Worm (Caenorhabditis elegans) whole organism, L2 larva: ENCODE data around the gene rab-39.

ENCODE experiments used
- C34F6.9 ChIP-seq: fragments of 150-350 bp; optimal IDR thresholded peaks from 2 replicates; lab custom pipeline; 2014; ENCODE audit warnings: missing biosample characterization, missing genetic modification characterization
- F13H6.1 ChIP-seq: sonication (generic microtip); optimal IDR thresholded peaks from 2 replicates; lab custom pipeline; 2016; ENCODE audit warnings: missing genetic modification characterization, missing compliant biosample characterization
- R02D3.7 ChIP-seq: fragments of 150-350 bp; optimal IDR thresholded peaks from 2 replicates; lab custom pipeline; 2014; ENCODE audit warnings: missing biosample characterization, missing genetic modification characterization
- Y55F3AM.14 ChIP-seq: fragments of 200-800 bp; sonication (Bioruptor generic); optimal IDR thresholded peaks from 2 replicates; lab custom pipeline; 2018; ENCODE audit warnings: mild to moderate bottlenecking, missing genetic modification characterization, missing compliant biosample characterization
- ZK546.5 ChIP-seq: sonication (generic microtip); optimal IDR thresholded peaks from 2 replicates; lab custom pipeline; 2017; ENCODE audit warnings: missing biosample characterization, missing genetic modification characterization
- aly-2 ChIP-seq: fragments of 150-350 bp; optimal IDR thresholded peaks from 2 replicates; lab custom pipeline; 2014; ENCODE audit warnings: missing biosample characterization, missing genetic modification characterization
- ama-1 ChIP-seq: fragments of 150-350 bp; optimal IDR thresholded peaks from 2 replicates; lab custom pipeline; 2018; ENCODE audit warnings: inconsistent platforms
- blmp-1 ChIP-seq: sonication (generic microtip); optimal IDR thresholded peaks from 2 replicates; lab custom pipeline; 2017; ENCODE audit warnings: missing genetic modification characterization, mild to moderate bottlenecking, missing compliant biosample characterization, antibody characterized with exemption, moderate library complexity; ENCODE audit not compliant: insufficient read depth
- ceh-16 ChIP-seq: fragments of 150-350 bp; optimal IDR thresholded peaks from 2 replicates; lab custom pipeline; 2014; ENCODE audit warnings: missing biosample characterization, missing genetic modification characterization
- ceh-82 ChIP-seq: fragments of 150-350 bp; optimal IDR thresholded peaks from 2 replicates; lab custom pipeline; 2014; ENCODE audit warnings: missing biosample characterization, missing genetic modification characterization
- crh-2 ChIP-seq: sonication (generic microtip); optimal IDR thresholded peaks from 2 replicates; lab custom pipeline; 2017; ENCODE audit warnings: missing biosample characterization, missing genetic modification characterization
- dmd-4 ChIP-seq: sonication (generic microtip); optimal IDR thresholded peaks from 2 replicates; lab custom pipeline; 2017; ENCODE audit warnings: missing biosample characterization, missing genetic modification characterization
- elt-1 ChIP-seq: fragments of 150-350 bp; optimal IDR thresholded peaks from 2 replicates; lab custom pipeline; 2014; ENCODE audit warnings: missing biosample characterization, missing genetic modification characterization
- elt-3 ChIP-seq: sonication (generic microtip); optimal IDR thresholded peaks from 2 replicates; lab custom pipeline; 2017; ENCODE audit warnings: missing biosample characterization, missing genetic modification characterization
- fos-1 ChIP-seq: fragments of 150-350 bp; optimal IDR thresholded peaks from 2 replicates; lab custom pipeline; 2014; ENCODE audit warnings: missing biosample characterization, missing genetic modification characterization
- gmeb-1 ChIP-seq: fragments of 150-350 bp; optimal IDR thresholded peaks from 2 replicates; lab custom pipeline; 2014; ENCODE audit warnings: missing biosample characterization, missing genetic modification characterization
- lin-13 ChIP-seq: fragments of 150-350 bp; optimal IDR thresholded peaks from 2 replicates; lab custom pipeline; 2014; ENCODE audit warnings: missing biosample characterization, missing genetic modification reagents, missing genetic modification characterization
- lin-39 ChIP-seq: fragments of 150-350 bp; optimal IDR thresholded peaks from 2 replicates; lab custom pipeline; 2014; ENCODE audit warnings: missing biosample characterization, missing genetic modification reagents, missing genetic modification characterization
- lsy-2 ChIP-seq, 2 experiments: fragments of 150-350 bp in 1 of 2; sonication (generic microtip) in 1 of 2; optimal IDR thresholded peaks; 2 replicates each; lab custom pipeline; 2014 to 2017; ENCODE audit warnings: missing biosample characterization in 2 of 2, missing genetic modification characterization in 2 of 2
- mab-5 ChIP-seq: fragments of 150-350 bp; optimal IDR thresholded peaks from 2 replicates; lab custom pipeline; 2014; ENCODE audit warnings: missing biosample characterization, missing genetic modification characterization
- mbf-1 ChIP-seq: sonication (generic microtip); optimal IDR thresholded peaks from 2 replicates; lab custom pipeline; 2017; ENCODE audit warnings: missing biosample characterization, missing genetic modification characterization
- mdl-1 ChIP-seq, 2 experiments: fragments of 150-350 bp in 1 of 2; sonication (generic microtip) in 1 of 2; optimal IDR thresholded peaks; 2 replicates each; lab custom pipeline; 2017; ENCODE audit warnings: missing biosample characterization in 2 of 2, missing genetic modification characterization in 2 of 2
- nhr-10 ChIP-seq: sonication (generic microtip); optimal IDR thresholded peaks from 2 replicates; lab custom pipeline; 2017; ENCODE audit warnings: missing biosample characterization, missing genetic modification characterization
- nhr-11 ChIP-seq: fragments of 150-350 bp; optimal IDR thresholded peaks from 2 replicates; lab custom pipeline; 2014; ENCODE audit warnings: missing biosample characterization, missing genetic modification characterization
- nhr-12 ChIP-seq: fragments of 150-350 bp; optimal IDR thresholded peaks from 2 replicates; lab custom pipeline; 2014; ENCODE audit warnings: missing biosample characterization, missing genetic modification characterization
- nhr-129 ChIP-seq: fragments of 150-350 bp; optimal IDR thresholded peaks from 2 replicates; lab custom pipeline; 2014; ENCODE audit warnings: missing biosample characterization, missing genetic modification characterization
- nhr-21 ChIP-seq: fragments of 150-350 bp; optimal IDR thresholded peaks from 2 replicates; lab custom pipeline; 2014; ENCODE audit warnings: missing biosample characterization, missing genetic modification characterization
- nhr-23 ChIP-seq: fragments of 150-350 bp; optimal IDR thresholded peaks from 2 replicates; lab custom pipeline; 2014; ENCODE audit warnings: missing biosample characterization, missing genetic modification reagents, missing genetic modification characterization
- nhr-237 ChIP-seq: fragments of 150-350 bp; optimal IDR thresholded peaks from 2 replicates; lab custom pipeline; 2014; ENCODE audit warnings: missing biosample characterization, missing genetic modification characterization
- nhr-25 ChIP-seq: fragments of 150-350 bp; sonication (generic microtip); optimal IDR thresholded peaks from 3 replicates; lab custom pipeline; 2014; ENCODE audit warnings: missing biosample characterization, missing genetic modification characterization
- nhr-6 ChIP-seq: fragments of 150-350 bp; optimal IDR thresholded peaks from 2 replicates; lab custom pipeline; 2014; ENCODE audit warnings: missing biosample characterization, missing genetic modification characterization
- nhr-77 ChIP-seq: fragments of 150-350 bp; optimal IDR thresholded peaks from 2 replicates; lab custom pipeline; 2014; ENCODE audit warnings: missing biosample characterization, missing genetic modification characterization
- peb-1 ChIP-seq: fragments of 150-350 bp; optimal IDR thresholded peaks from 2 replicates; lab custom pipeline; 2014; ENCODE audit warnings: missing biosample characterization, missing genetic modification characterization
- sem-4 ChIP-seq: fragments of 150-350 bp; optimal IDR thresholded peaks from 2 replicates; lab custom pipeline; 2014; ENCODE audit warnings: missing biosample characterization, missing genetic modification reagents, missing genetic modification characterization
- skn-1 ChIP-seq: sonication (generic microtip); optimal IDR thresholded peaks from 2 replicates; lab custom pipeline; 2017; ENCODE audit warnings: missing biosample characterization, missing genetic modification characterization
- sma-3 ChIP-seq: sonication (generic microtip); optimal IDR thresholded peaks from 2 replicates; lab custom pipeline; 2016; ENCODE audit warnings: missing genetic modification reagents, missing genetic modification characterization, missing compliant biosample characterization
- sma-9 ChIP-seq, 2 experiments: fragments of 150-350 bp in 1 of 2; sonication (generic microtip) in 1 of 2; optimal IDR thresholded peaks; 2 replicates each; lab custom pipeline; 2014 to 2016; ENCODE audit warnings: missing genetic modification characterization in 2 of 2, mild to moderate bottlenecking in 1 of 2, missing biosample characterization in 1 of 2, missing compliant biosample characterization in 1 of 2, missing genetic modification reagents in 1 of 2, moderate library complexity in 1 of 2
- snpc-4 ChIP-seq: fragments of 150-350 bp; optimal IDR thresholded peaks from 2 replicates; lab custom pipeline; 2014; ENCODE audit warnings: missing biosample characterization, missing genetic modification characterization
- unc-39 ChIP-seq: fragments of 150-350 bp; optimal IDR thresholded peaks from 2 replicates; lab custom pipeline; 2014; ENCODE audit warnings: missing biosample characterization, missing genetic modification characterization
- unc-55 ChIP-seq: fragments of 150-350 bp; sonication (generic microtip); optimal IDR thresholded peaks from 3 replicates; lab custom pipeline; 2014; ENCODE audit warnings: missing biosample characterization, missing genetic modification reagents, missing genetic modification characterization
- unc-62 ChIP-seq: fragments of 150-350 bp; optimal IDR thresholded peaks from 2 replicates; lab custom pipeline; 2014; ENCODE audit warnings: missing biosample characterization, missing genetic modification reagents, missing genetic modification characterization
- zag-1 ChIP-seq: fragments of 150-350 bp; optimal IDR thresholded peaks from 2 replicates; lab custom pipeline; 2014; ENCODE audit warnings: missing biosample characterization, missing genetic modification characterization
- ztf-1 ChIP-seq: fragments of 200-800 bp; sonication (Bioruptor generic); conservative IDR thresholded peaks from 2 replicates; pipeline ENCODE4 v1.3.6; 2022; ENCODE audit warnings: missing genetic modification characterization, missing compliant biosample characterization
- ztf-11 ChIP-seq: sonication (generic microtip); optimal IDR thresholded peaks from 2 replicates; lab custom pipeline; 2017; ENCODE audit warnings: missing biosample characterization, missing genetic modification characterization
- ztf-4 ChIP-seq: fragments of 150-350 bp; optimal IDR thresholded peaks from 2 replicates; lab custom pipeline; 2014; ENCODE audit warnings: missing biosample characterization, missing genetic modification characterization

The rab-39 gene

DNA sequence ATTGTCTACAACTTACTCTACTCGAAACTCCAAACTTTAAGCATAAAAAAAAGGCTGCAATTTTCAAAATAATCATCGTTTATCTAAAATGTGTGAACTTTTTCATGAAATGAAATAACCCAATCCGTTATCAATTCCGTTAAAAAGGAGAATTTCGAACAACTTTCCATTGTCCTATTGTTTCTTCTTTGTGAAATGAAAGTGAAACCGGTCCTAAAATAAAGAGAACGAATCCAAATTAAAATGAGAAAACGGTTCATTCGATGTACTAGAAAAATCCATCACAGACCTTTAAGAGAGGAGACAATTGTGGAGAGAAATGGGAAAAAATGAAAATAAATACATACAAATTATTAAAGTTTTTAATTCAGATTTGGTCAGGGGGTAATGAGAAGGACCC is 27.0 kb downstream of the rab-39 start, which contains the start of gene C01G6.9:
Gene C01G6.9 (minus strand): TSS at position 141 of the 400 bp plus-strand sequence.
- TF ChIP-seq nhr-129 (tag; lab: Kevin White, UChicago) (no peak), ZK546.5 (tag; lab: Kevin White, UChicago) (no peak), ztf-11 (no peak), R02D3.7 (tag; lab: Kevin White, UChicago) (no peak), lin-13 (GFP tag; lab: Kevin White, UChicago) (no peak), mdl-1 (tag; optimal IDR thresholded peaks at IDR 0.05; lab: Kevin White, UChicago) (no peak), elt-1 (no peak), ceh-16 (tag; lab: Kevin White, UChicago) (no peak), sem-4 (tag; lab: Kevin White, UChicago) (no peak), unc-55 (GFP tag; lab: Kevin White, UChicago) (no peak), fos-1 (tag; lab: Kevin White, UChicago) (no peak), nhr-11 (tag; lab: Kevin White, UChicago) (no peak), Y55F3AM.14 (GFP tag; lab: Kevin White, UChicago) (no peak), ztf-4 (tag; lab: Kevin White, UChicago) (no peak), aly-2 (tag; lab: Kevin White, UChicago) (no peak), C34F6.9 (tag; lab: Kevin White, UChicago) (no peak), nhr-21 (tag; lab: Kevin White, UChicago) (no peak), unc-39 (tag; lab: Kevin White, UChicago) (no peak)
- TF ChIP-seq, all 48 proteins: peak for 0

DNA sequence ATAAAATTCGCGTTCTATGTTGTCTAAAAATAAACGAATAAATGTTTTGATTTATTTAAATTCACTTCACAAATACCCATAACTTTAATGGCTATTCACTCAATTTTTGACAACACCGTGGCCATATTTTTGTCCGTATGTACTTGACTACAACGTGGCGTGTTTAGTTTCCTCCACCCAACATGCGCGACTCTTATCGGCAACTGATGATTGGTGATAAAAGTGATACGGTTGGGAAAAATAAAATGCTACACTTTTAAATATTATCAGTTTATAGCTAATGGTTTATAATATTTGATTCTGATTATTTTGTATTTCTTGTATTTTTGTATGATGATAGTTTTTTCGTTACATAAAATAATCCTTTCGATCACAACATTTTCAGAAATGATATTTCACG is 31.1 kb downstream of the rab-39 start, which contains the start of gene acs-7:
Gene acs-7 (plus strand): TSS at position 386 of the 400 bp plus-strand sequence.
- TF ChIP-seq zag-1 (tag; lab: Kevin White, UChicago) (no peak), sma-3 (GFP tag; lab: Kevin White, UChicago) (no peak), nhr-237 (tag; lab: Kevin White, UChicago) (no peak), mbf-1 (no peak), crh-2 (tag; lab: Kevin White, UChicago) (peak; percentile 91), unc-62 (GFP tag; lab: Kevin White, UChicago) (no peak), sem-4 (tag; lab: Kevin White, UChicago) (no peak), ztf-1 (GFP tag; lab: Robert Waterston, UW) (no peak), skn-1 (tag; lab: Kevin White, UChicago) (peak; percentile 39), unc-39 (tag; lab: Kevin White, UChicago) (no peak), ceh-16 (tag; lab: Kevin White, UChicago) (no peak), aly-2 (tag; lab: Kevin White, UChicago) (no peak), nhr-11 (tag; lab: Kevin White, UChicago) (no peak), nhr-10 (tag; lab: Kevin White, UChicago) (no peak), elt-3 (tag; lab: Kevin White, UChicago) (no peak), nhr-21 (tag; lab: Kevin White, UChicago) (no peak), lin-13 (GFP tag; lab: Kevin White, UChicago) (no peak), peb-1 (no peak), ztf-4 (tag; lab: Kevin White, UChicago) (no peak), R02D3.7 (tag; lab: Kevin White, UChicago) (no peak), ceh-82 (tag; lab: Kevin White, UChicago) (no peak), ama-1 (lab: Kevin White, UChicago) (no peak), nhr-129 (tag; lab: Kevin White, UChicago) (no peak), nhr-12 (tag; lab: Kevin White, UChicago) (no peak), fos-1 (tag; lab: Kevin White, UChicago) (peak; percentile 97), nhr-77 (no peak), Y55F3AM.14 (GFP tag; lab: Kevin White, UChicago) (no peak), mdl-1 (tag; optimal IDR thresholded peaks at IDR 0.05; lab: Kevin White, UChicago) (no peak), nhr-6 (tag; lab: Kevin White, UChicago) (no peak), elt-1 (no peak), lsy-2 (tag; optimal IDR thresholded peaks at IDR 0.05; lab: Kevin White, UChicago) (no peak), nhr-23 (tag; lab: Kevin White, UChicago) (no peak), blmp-1 (tag; lab: Kevin White, UChicago) (no peak), unc-55 (GFP tag; lab: Kevin White, UChicago) (no peak), sma-9 (GFP tag; optimal IDR thresholded peaks at IDR 0.05; lab: Kevin White, UChicago) (peak; percentile 52), sma-9 (tag; optimal IDR thresholded peaks at IDR 0.05; lab: Kevin White, UChicago) (no peak), gmeb-1 (tag; lab: Kevin White, UChicago) (peak; percentile 50), dmd-4 (tag; lab: Kevin White, UChicago) (no peak), C34F6.9 (tag; lab: Kevin White, UChicago) (no peak), ztf-11 (no peak), nhr-25 (tag; lab: Kevin White, UChicago) (no peak), snpc-4 (no peak), ZK546.5 (tag; lab: Kevin White, UChicago) (no peak), mab-5 (tag; lab: Kevin White, UChicago) (no peak), F13H6.1 (peak; percentile 31), lin-39 (tag; lab: Kevin White, UChicago) (no peak)
